Worm (Caenorhabditis elegans): ENCODE results near the gene F43D2.6.

- no peak for TF ChIP-seq C38D4.7 (GFP tag; optimal IDR thresholded peaks at IDR 0.05)
- no peak for TF ChIP-seq syd-9 (tag; optimal IDR thresholded peaks at IDR 0.05)
- no peak for TF ChIP-seq mec-3 (tag; optimal IDR thresholded peaks at IDR 0.05; ENCODE audit: borderline replicate concordance)
- no peak for TF ChIP-seq ceh-31 (tag; optimal IDR thresholded peaks at IDR 0.05)
- TF ChIP-seq unc-55 (GFP tag; optimal IDR thresholded peaks at IDR 0.05), result no peak
- TF ChIP-seq ceh-18 (tag; optimal IDR thresholded peaks at IDR 0.05), result no peak
- no peak for TF ChIP-seq F13H6.1 (tag; optimal IDR thresholded peaks at IDR 0.05)
- TF ChIP-seq sox-4 (tag; optimal IDR thresholded peaks at IDR 0.05), result no peak
- TF ChIP-seq ama-1 (optimal IDR thresholded peaks at IDR 0.05), result no peak
- TF ChIP-seq fkh-10 (GFP tag; optimal IDR thresholded peaks at IDR 0.05), result no peak
- no peak for TF ChIP-seq hlh-13 (GFP tag; optimal IDR thresholded peaks at IDR 0.05)
- no peak for TF ChIP-seq ceh-22 (tag; optimal IDR thresholded peaks at IDR 0.05)
- no peak for TF ChIP-seq unc-42 (tag; optimal IDR thresholded peaks at IDR 0.05)
- TF ChIP-seq dve-1 (tag; optimal IDR thresholded peaks at IDR 0.05), result no peak
Measured at ce11 chrV:14635119-14635518, at the start of gene F43D2.6.

Measured in whole organism, late embryonic.